Fruit fly (Drosophila melanogaster) whole organism, prepupa: Measurements from ENCODE around the gene CG34338.

Experiments used
- CG11294 ChIP-seq: fragments of 200-800 bp; sonication (Bioruptor generic); IDR thresholded peaks from 2 replicates; pipeline ENCODE4 v1.3.6; 2022; ENCODE audit warnings: missing biosample characterization, missing genetic modification characterization
- CG15336 ChIP-seq: fragments of 200-800 bp; sonication (Bioruptor generic); IDR thresholded peaks from 2 replicates; pipeline ENCODE4 v1.3.6; 2022; ENCODE audit warnings: missing biosample characterization, missing genetic modification characterization
- CG6808 ChIP-seq: fragments of 200-800 bp; sonication (Bioruptor generic); optimal IDR thresholded peaks from 3 replicates; lab custom pipeline; 2017; ENCODE audit warnings: missing biosample characterization, missing genetic modification characterization, mild to moderate bottlenecking, moderate library complexity, missing genetic modification reagents
- Eip93F ChIP-seq: fragments of 200-800 bp; sonication (Bioruptor generic); optimal IDR thresholded peaks from 2 replicates; lab custom pipeline; 2016; ENCODE audit warnings: missing biosample characterization, mild to moderate bottlenecking, missing genetic modification characterization
- OdsH ChIP-seq: fragments of 200-800 bp; sonication (Bioruptor generic); optimal IDR thresholded peaks from 3 replicates; lab custom pipeline; 2016; ENCODE audit warnings: missing biosample characterization, missing genetic modification characterization
- dsx ChIP-seq: fragments of 200-800 bp; optimal IDR thresholded peaks from 3 replicates; lab custom pipeline; 2019; ENCODE audit warnings: missing biosample characterization, mild to moderate bottlenecking, missing genetic modification characterization, moderate library complexity; ENCODE audit not compliant: poor library complexity, severe bottlenecking
- spab ChIP-seq: fragments of 200-800 bp; sonication (Bioruptor generic); optimal IDR thresholded peaks from 2 replicates; lab custom pipeline; 2017; ENCODE audit warnings: missing biosample characterization, mild to moderate bottlenecking, missing genetic modification characterization, missing genetic modification reagents
- ss ChIP-seq, 2 experiments: fragments of 200-800 bp; sonication (Bioruptor generic); optimal IDR thresholded peaks; 2 replicates in 1 of 2; 3 replicates in 1 of 2; lab custom pipeline; 2017 to 2018; ENCODE audit warnings: mild to moderate bottlenecking in 2 of 2, missing biosample characterization in 2 of 2, missing genetic modification characterization in 2 of 2, moderate library complexity in 1 of 2

DNA sequence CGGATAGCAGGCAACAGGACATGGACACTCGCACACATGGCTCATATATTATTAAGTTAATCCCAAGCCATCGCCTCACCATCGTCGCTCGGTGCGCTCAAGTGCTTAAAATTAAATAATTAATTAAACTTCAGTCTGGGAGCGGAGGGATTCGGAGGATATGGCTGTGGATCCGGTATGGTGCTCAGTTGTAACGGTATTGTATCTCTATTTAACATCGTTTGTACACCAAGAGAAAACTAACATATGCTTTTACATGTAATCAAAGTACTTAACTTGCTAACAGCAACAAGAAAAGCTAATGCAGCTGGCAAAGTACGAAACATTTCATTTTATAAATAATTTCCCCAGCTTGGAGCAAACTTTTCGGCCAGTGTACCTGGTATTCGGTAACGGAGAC is 22.5 kb downstream of the CG34338 start:
- TF ChIP-seq Eip93F (no peak), spab (GFP tag; lab: Kevin White, UChicago) (no peak), CG6808 (GFP tag; lab: Kevin White, UChicago) (no peak), CG11294 (GFP tag; lab: Robert Waterston, UW) (no peak), OdsH (GFP tag; lab: Kevin White, UChicago) (no peak), ss (GFP tag; optimal IDR thresholded peaks at IDR 0.05; lab: Kevin White, UChicago) (no peak), CG15336 (no peak), dsx (GFP tag; lab: Kevin White, UChicago) (no peak)
